Worm (Caenorhabditis elegans) whole organism, L2 larva: ENCODE measurements around the gene F01G10.5.

ENCODE experiments used
- C34F6.9 ChIP-seq: fragments of 150-350 bp; optimal IDR thresholded peaks from 2 replicates; lab custom pipeline; 2014; ENCODE audit warnings: missing biosample characterization, missing genetic modification characterization
- R02D3.7 ChIP-seq: fragments of 150-350 bp; optimal IDR thresholded peaks from 2 replicates; lab custom pipeline; 2014; ENCODE audit warnings: missing biosample characterization, missing genetic modification characterization
- Y55F3AM.14 ChIP-seq: fragments of 200-800 bp; sonication (Bioruptor generic); optimal IDR thresholded peaks from 2 replicates; lab custom pipeline; 2018; ENCODE audit warnings: mild to moderate bottlenecking, missing genetic modification characterization, missing compliant biosample characterization
- alr-1 ChIP-seq: fragments of 150-350 bp; optimal IDR thresholded peaks from 2 replicates; lab custom pipeline; 2014; ENCODE audit warnings: missing biosample characterization, missing genetic modification characterization
- aly-2 ChIP-seq: fragments of 150-350 bp; optimal IDR thresholded peaks from 2 replicates; lab custom pipeline; 2014; ENCODE audit warnings: missing biosample characterization, missing genetic modification characterization
- blmp-1 ChIP-seq: sonication (generic microtip); optimal IDR thresholded peaks from 2 replicates; lab custom pipeline; 2017; ENCODE audit warnings: missing genetic modification characterization, mild to moderate bottlenecking, missing compliant biosample characterization, antibody characterized with exemption, moderate library complexity; ENCODE audit not compliant: insufficient read depth
- ceh-82 ChIP-seq: fragments of 150-350 bp; optimal IDR thresholded peaks from 2 replicates; lab custom pipeline; 2014; ENCODE audit warnings: missing biosample characterization, missing genetic modification characterization
- crh-2 ChIP-seq: sonication (generic microtip); optimal IDR thresholded peaks from 2 replicates; lab custom pipeline; 2017; ENCODE audit warnings: missing biosample characterization, missing genetic modification characterization
- dmd-4 ChIP-seq: sonication (generic microtip); optimal IDR thresholded peaks from 2 replicates; lab custom pipeline; 2017; ENCODE audit warnings: missing biosample characterization, missing genetic modification characterization
- elt-3 ChIP-seq: sonication (generic microtip); optimal IDR thresholded peaks from 2 replicates; lab custom pipeline; 2017; ENCODE audit warnings: missing biosample characterization, missing genetic modification characterization
- fos-1 ChIP-seq: fragments of 150-350 bp; optimal IDR thresholded peaks from 2 replicates; lab custom pipeline; 2014; ENCODE audit warnings: missing biosample characterization, missing genetic modification characterization
- lin-11 ChIP-seq: fragments of 150-350 bp; sonication (generic microtip); optimal IDR thresholded peaks from 2 replicates; lab custom pipeline; 2014; ENCODE audit warnings: missing biosample characterization, missing genetic modification characterization, inconsistent platforms, mixed read lengths
- lin-13 ChIP-seq: fragments of 150-350 bp; optimal IDR thresholded peaks from 2 replicates; lab custom pipeline; 2014; ENCODE audit warnings: missing biosample characterization, missing genetic modification reagents, missing genetic modification characterization
- lsy-2 ChIP-seq, 2 experiments: fragments of 150-350 bp in 1 of 2; sonication (generic microtip) in 1 of 2; optimal IDR thresholded peaks; 2 replicates each; lab custom pipeline; 2014 to 2017; ENCODE audit warnings: missing biosample characterization in 2 of 2, missing genetic modification characterization in 2 of 2
- mab-5 ChIP-seq: fragments of 150-350 bp; optimal IDR thresholded peaks from 2 replicates; lab custom pipeline; 2014; ENCODE audit warnings: missing biosample characterization, missing genetic modification characterization
- mbf-1 ChIP-seq: sonication (generic microtip); optimal IDR thresholded peaks from 2 replicates; lab custom pipeline; 2017; ENCODE audit warnings: missing biosample characterization, missing genetic modification characterization
- mdl-1 ChIP-seq, 2 experiments: fragments of 150-350 bp in 1 of 2; sonication (generic microtip) in 1 of 2; optimal IDR thresholded peaks; 2 replicates each; lab custom pipeline; 2017; ENCODE audit warnings: missing biosample characterization in 2 of 2, missing genetic modification characterization in 2 of 2
- nhr-10 ChIP-seq: sonication (generic microtip); optimal IDR thresholded peaks from 2 replicates; lab custom pipeline; 2017; ENCODE audit warnings: missing biosample characterization, missing genetic modification characterization
- nhr-12 ChIP-seq: fragments of 150-350 bp; optimal IDR thresholded peaks from 2 replicates; lab custom pipeline; 2014; ENCODE audit warnings: missing biosample characterization, missing genetic modification characterization
- nhr-129 ChIP-seq: fragments of 150-350 bp; optimal IDR thresholded peaks from 2 replicates; lab custom pipeline; 2014; ENCODE audit warnings: missing biosample characterization, missing genetic modification characterization
- nhr-21 ChIP-seq: fragments of 150-350 bp; optimal IDR thresholded peaks from 2 replicates; lab custom pipeline; 2014; ENCODE audit warnings: missing biosample characterization, missing genetic modification characterization
- nhr-237 ChIP-seq: fragments of 150-350 bp; optimal IDR thresholded peaks from 2 replicates; lab custom pipeline; 2014; ENCODE audit warnings: missing biosample characterization, missing genetic modification characterization
- nhr-25 ChIP-seq: fragments of 150-350 bp; sonication (generic microtip); optimal IDR thresholded peaks from 3 replicates; lab custom pipeline; 2014; ENCODE audit warnings: missing biosample characterization, missing genetic modification characterization
- nhr-6 ChIP-seq: fragments of 150-350 bp; optimal IDR thresholded peaks from 2 replicates; lab custom pipeline; 2014; ENCODE audit warnings: missing biosample characterization, missing genetic modification characterization
- nhr-77 ChIP-seq: fragments of 150-350 bp; optimal IDR thresholded peaks from 2 replicates; lab custom pipeline; 2014; ENCODE audit warnings: missing biosample characterization, missing genetic modification characterization
- sem-4 ChIP-seq: fragments of 150-350 bp; optimal IDR thresholded peaks from 2 replicates; lab custom pipeline; 2014; ENCODE audit warnings: missing biosample characterization, missing genetic modification reagents, missing genetic modification characterization
- sma-3 ChIP-seq: sonication (generic microtip); optimal IDR thresholded peaks from 2 replicates; lab custom pipeline; 2016; ENCODE audit warnings: missing genetic modification reagents, missing genetic modification characterization, missing compliant biosample characterization
- sma-9 ChIP-seq, 2 experiments: fragments of 150-350 bp in 1 of 2; sonication (generic microtip) in 1 of 2; optimal IDR thresholded peaks; 2 replicates each; lab custom pipeline; 2014 to 2016; ENCODE audit warnings: missing genetic modification characterization in 2 of 2, mild to moderate bottlenecking in 1 of 2, missing biosample characterization in 1 of 2, missing compliant biosample characterization in 1 of 2, missing genetic modification reagents in 1 of 2, moderate library complexity in 1 of 2
- snpc-4 ChIP-seq: fragments of 150-350 bp; optimal IDR thresholded peaks from 2 replicates; lab custom pipeline; 2014; ENCODE audit warnings: missing biosample characterization, missing genetic modification characterization
- unc-55 ChIP-seq: fragments of 150-350 bp; sonication (generic microtip); optimal IDR thresholded peaks from 3 replicates; lab custom pipeline; 2014; ENCODE audit warnings: missing biosample characterization, missing genetic modification reagents, missing genetic modification characterization
- unc-62 ChIP-seq: fragments of 150-350 bp; optimal IDR thresholded peaks from 2 replicates; lab custom pipeline; 2014; ENCODE audit warnings: missing biosample characterization, missing genetic modification reagents, missing genetic modification characterization
- zag-1 ChIP-seq: fragments of 150-350 bp; optimal IDR thresholded peaks from 2 replicates; lab custom pipeline; 2014; ENCODE audit warnings: missing biosample characterization, missing genetic modification characterization
- ztf-1 ChIP-seq: fragments of 200-800 bp; sonication (Bioruptor generic); conservative IDR thresholded peaks from 2 replicates; pipeline ENCODE4 v1.3.6; 2022; ENCODE audit warnings: missing genetic modification characterization, missing compliant biosample characterization
- ztf-4 ChIP-seq: fragments of 150-350 bp; optimal IDR thresholded peaks from 2 replicates; lab custom pipeline; 2014; ENCODE audit warnings: missing biosample characterization, missing genetic modification characterization

F01G10.5 gene

ce11 chrIV:10194345-10194744 lies 36.5 kb downstream of the F01G10.5 start, which contains the start of gene ptrg-1:
ptrg-1 (minus strand) TSS chrIV:10194445.
- TF ChIP-seq sem-4 = no peak
- no peak for TF ChIP-seq nhr-21 (tag; lab: Kevin White, UChicago)
- TF ChIP-seq nhr-25 (tag; lab: Kevin White, UChicago) = no peak
- TF ChIP-seq crh-2 (tag; lab: Kevin White, UChicago) = no peak
- TF ChIP-seq zag-1 (tag; lab: Kevin White, UChicago) = no peak
- TF ChIP-seq nhr-237 (tag; lab: Kevin White, UChicago) = no peak
- TF ChIP-seq mdl-1 (tag; optimal IDR thresholded peaks at IDR 0.05; lab: Kevin White, UChicago) = no peak
- no peak for TF ChIP-seq alr-1 (tag; lab: Kevin White, UChicago)
- TF ChIP-seq ceh-82 (tag; lab: Kevin White, UChicago) = no peak
- TF ChIP-seq lin-11 (tag; lab: Kevin White, UChicago) = no peak

- TF ChIP-seq ztf-4 (tag; lab: Kevin White, UChicago) = no peak
- no peak for TF ChIP-seq nhr-21 (tag; lab: Kevin White, UChicago)
- no peak for TF ChIP-seq mbf-1
- no peak for TF ChIP-seq nhr-6 (tag; lab: Kevin White, UChicago)
- TF ChIP-seq ztf-1 (GFP tag; lab: Robert Waterston, UW) = no peak
- no peak for TF ChIP-seq elt-3 (tag; lab: Kevin White, UChicago)
- TF ChIP-seq nhr-10 (tag; lab: Kevin White, UChicago) = no peak
- TF ChIP-seq nhr-12 (tag; lab: Kevin White, UChicago) = no peak
- no peak for TF ChIP-seq Y55F3AM.14
- TF ChIP-seq sem-4 = no peak
Measured at ce11 chrIV:10191498-10191897, 39.4 kb downstream of the F01G10.5 start.

- TF ChIP-seq mdl-1 (tag; optimal IDR thresholded peaks at IDR 0.05; lab: Kevin White, UChicago) (no peak), nhr-129 (tag; lab: Kevin White, UChicago) (no peak), alr-1 (tag; lab: Kevin White, UChicago) (no peak), snpc-4 (tag; lab: Kevin White, UChicago) (no peak)
Measured at ce11 chrIV:10190586-10190985, 40.3 kb downstream of the F01G10.5 start.

- TF ChIP-seq aly-2 (tag; lab: Kevin White, UChicago) (no peak), unc-62 (GFP tag; lab: Kevin White, UChicago) (no peak), mab-5 (tag; lab: Kevin White, UChicago) (no peak), crh-2 (tag; lab: Kevin White, UChicago) (no peak), nhr-21 (tag; lab: Kevin White, UChicago) (no peak), unc-55 (no peak), nhr-12 (tag; lab: Kevin White, UChicago) (no peak), blmp-1 (tag; lab: Kevin White, UChicago) (no peak), R02D3.7 (tag; lab: Kevin White, UChicago) (no peak), sem-4 (no peak), nhr-129 (tag; lab: Kevin White, UChicago) (no peak)
- TF ChIP-seq, all 48 proteins: peak for 0
Measured at ce11 chrIV:10188505-10188904, 42.4 kb downstream of the F01G10.5 start.

ce11 chrIV:10180133-10180749 lies 50.6 kb downstream of the F01G10.5 start, which contains the start of gene gta-1:
gta-1 (plus strand) TSS chrIV:10180660.
- TF ChIP-seq sem-4 (no peak), nhr-129 (tag; lab: Kevin White, UChicago) (peak; percentile 71), blmp-1 (tag; lab: Kevin White, UChicago) (peak; percentile 20), lin-13 (GFP tag; lab: Kevin White, UChicago) (no peak), unc-55 (peak; percentile 65), lsy-2 (tag; optimal IDR thresholded peaks at IDR 0.05; lab: Kevin White, UChicago) (peak in 1 of 2 experiments; percentile 34), ceh-82 (tag; lab: Kevin White, UChicago) (no peak), nhr-77 (tag; lab: Kevin White, UChicago) (no peak), aly-2 (tag; lab: Kevin White, UChicago) (no peak), fos-1 (no peak), sma-9 (GFP tag; optimal IDR thresholded peaks at IDR 0.05; lab: Kevin White, UChicago) (peak; percentile 20), sma-9 (tag; optimal IDR thresholded peaks at IDR 0.05; lab: Kevin White, UChicago) (no peak), ztf-4 (tag; lab: Kevin White, UChicago) (peak; percentile 18), ztf-1 (GFP tag; lab: Robert Waterston, UW) (no peak), alr-1 (tag; lab: Kevin White, UChicago) (no peak), Y55F3AM.14 (no peak), sma-3 (GFP tag; lab: Kevin White, UChicago) (no peak), unc-62 (GFP tag; lab: Kevin White, UChicago) (no peak), dmd-4 (tag; lab: Kevin White, UChicago) (no peak), R02D3.7 (tag; lab: Kevin White, UChicago) (no peak), C34F6.9 (tag; lab: Kevin White, UChicago) (peak; percentile 38), crh-2 (tag; lab: Kevin White, UChicago) (peak; percentile 52)
